Worm (Caenorhabditis elegans): Measurements from ENCODE around the gene Y54F10BM.12.
A peak's percentile ranks its signal among the peaks of the same experiment; 100 is the strongest.

Gene Y54F10BM.12

ce11 chrIII:2349956-2350355 is 20.5 kb upstream of the Y54F10BM.12 start:
- TF ChIP-seq zip-8 (tag; optimal IDR thresholded peaks at IDR 0.05) (no peak), snpc-4 (tag; optimal IDR thresholded peaks at IDR 0.05) (no peak), sem-2 (GFP tag; optimal IDR thresholded peaks at IDR 0.05) (no peak), bed-3 (GFP tag; optimal IDR thresholded peaks at IDR 0.05) (no peak), mab-5 (tag; optimal IDR thresholded peaks at IDR 0.05) (no peak)

DNA sequence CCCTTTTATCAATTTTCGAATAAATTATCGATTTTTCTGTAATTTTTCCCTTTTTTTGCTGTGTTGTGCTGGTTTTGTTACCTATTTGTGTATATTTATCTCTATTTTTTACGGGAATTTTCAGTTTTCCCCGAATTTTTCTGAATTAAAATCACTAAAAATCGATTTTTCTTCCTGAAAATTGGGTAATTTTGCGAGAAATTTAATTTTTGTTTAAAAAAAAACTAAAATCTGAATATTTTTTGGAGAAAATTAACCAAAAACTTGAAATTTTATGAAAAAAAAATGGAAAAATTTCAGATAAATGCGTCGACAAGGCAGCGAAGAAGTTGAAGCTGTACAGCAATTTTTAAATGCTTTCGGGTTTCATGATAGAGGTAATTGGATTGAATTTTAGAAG is 17.8 kb upstream of the Y54F10BM.12 start, which contains the start of gene gip-1:
Gene gip-1, plus strand, starts transcription at position 301 of the 400 bp plus-strand sequence.
- no peak for TF ChIP-seq elt-1 (tag; optimal IDR thresholded peaks at IDR 0.05; ENCODE audit: borderline replicate concordance, insufficient read depth)
- no peak for TF ChIP-seq ceh-43 (GFP tag; optimal IDR thresholded peaks at IDR 0.05)
- TF ChIP-seq bed-3 (GFP tag; optimal IDR thresholded peaks at IDR 0.05), result no peak
- no peak for TF ChIP-seq mls-2 (tag; optimal IDR thresholded peaks at IDR 0.05)
- TF ChIP-seq unc-39 (tag; optimal IDR thresholded peaks at IDR 0.05), result no peak

- no peak for TF ChIP-seq ceh-39 (tag; optimal IDR thresholded peaks at IDR 0.05)
- no peak for TF ChIP-seq pha-4 (tag; optimal IDR thresholded peaks at IDR 0.05)
- no peak for TF ChIP-seq bed-3 (GFP tag; optimal IDR thresholded peaks at IDR 0.05)
- no peak for TF ChIP-seq drap-1 (GFP tag; optimal IDR thresholded peaks at IDR 0.05)
- TF ChIP-seq nhr-76 (tag; optimal IDR thresholded peaks at IDR 0.05), result no peak
- no peak for TF ChIP-seq nhr-2 (tag; optimal IDR thresholded peaks at IDR 0.05)
- TF ChIP-seq elt-3 (tag; optimal IDR thresholded peaks at IDR 0.05), result no peak
Measured at ce11 chrIII:2343273-2343672, 13.8 kb upstream of the Y54F10BM.12 start, which contains the start of gene phf-5. Gene phf-5, plus strand, starts transcription at chrIII:2343573.

DNA sequence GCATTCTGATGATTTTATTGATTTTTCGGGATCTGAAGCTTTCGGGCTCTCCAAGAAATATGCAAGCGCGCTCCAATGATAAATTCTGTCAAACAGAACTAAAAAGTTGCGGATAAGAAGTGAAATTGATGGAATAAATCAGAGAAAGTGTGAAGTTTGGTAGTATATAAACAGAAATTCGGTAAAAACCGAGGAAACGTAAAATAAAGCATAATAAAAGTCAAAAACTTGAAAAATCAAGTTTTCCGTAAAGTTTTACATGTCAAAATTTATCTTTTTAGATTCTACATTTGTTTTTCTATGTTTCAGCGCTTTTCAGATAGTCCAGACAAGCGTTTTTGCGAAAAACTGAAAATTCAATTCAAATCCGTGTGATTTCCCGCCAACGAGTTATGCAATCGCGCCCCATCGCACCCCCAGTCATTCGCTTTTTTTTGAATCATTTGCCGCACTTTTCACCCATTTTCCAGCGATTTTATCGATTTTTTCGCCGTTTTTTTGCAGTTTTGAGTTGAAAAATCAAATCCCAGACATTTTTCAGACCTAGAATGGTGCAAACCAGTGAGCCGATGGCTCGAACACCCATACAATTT is 1.6 kb upstream of the Y54F10BM.12 start, which contains the start of the genes Y54F10BM.13 and ppm-1.D:
Gene Y54F10BM.13, minus strand, starts transcription at position 51 of the 593 bp plus-strand sequence.
Gene ppm-1.D, plus strand, starts transcription at position 540 of the 593 bp plus-strand sequence.
- TF ChIP-seq flh-1 (GFP tag; optimal IDR thresholded peaks at IDR 0.05), result no peak
- peak; percentile 44 for TF ChIP-seq lsy-2 (tag; optimal IDR thresholded peaks at IDR 0.05)
- TF ChIP-seq sptf-1 (tag; optimal IDR thresholded peaks at IDR 0.05), result peak; percentile 28

ce11 chrIII:2330389-2330788 is 910 bp upstream of the Y54F10BM.12 start:
- no peak for TF ChIP-seq unc-120 (tag; optimal IDR thresholded peaks at IDR 0.05; ENCODE audit: poor library complexity, severe bottlenecking)
- TF ChIP-seq lin-32 (GFP tag; optimal IDR thresholded peaks at IDR 0.05), result no peak
- TF ChIP-seq nhr-12 (tag; optimal IDR thresholded peaks at IDR 0.05), result no peak
- TF ChIP-seq zip-8 (tag; optimal IDR thresholded peaks at IDR 0.05), result no peak
- TF ChIP-seq unc-39 (tag; optimal IDR thresholded peaks at IDR 0.05), result no peak
- no peak for TF ChIP-seq ces-1 (GFP tag; optimal IDR thresholded peaks at IDR 0.05)
- no peak for TF ChIP-seq mab-5 (tag; optimal IDR thresholded peaks at IDR 0.05)
- no peak for TF ChIP-seq blmp-1 (tag; optimal IDR thresholded peaks at IDR 0.05)
- TF ChIP-seq snpc-4 (tag; optimal IDR thresholded peaks at IDR 0.05), result no peak
- no peak for TF ChIP-seq lsy-2 (tag; optimal IDR thresholded peaks at IDR 0.05)
- no peak for TF ChIP-seq mep-1 (tag; optimal IDR thresholded peaks at IDR 0.05)
- no peak for TF ChIP-seq flh-1 (GFP tag; optimal IDR thresholded peaks at IDR 0.05)
- no peak for TF ChIP-seq elt-3 (tag; optimal IDR thresholded peaks at IDR 0.05)

- TF ChIP-seq drap-1 (GFP tag; optimal IDR thresholded peaks at IDR 0.05) (no peak), nhr-2 (tag; optimal IDR thresholded peaks at IDR 0.05) (no peak), pha-4 (tag; optimal IDR thresholded peaks at IDR 0.05) (no peak), unc-62 (GFP tag; optimal IDR thresholded peaks at IDR 0.05) (no peak), M03D4.4 (tag; optimal IDR thresholded peaks at IDR 0.05) (no peak), hlh-1 (tag; optimal IDR thresholded peaks at IDR 0.05) (no peak), ceh-43 (GFP tag; optimal IDR thresholded peaks at IDR 0.05) (no peak), mab-5 (tag; optimal IDR thresholded peaks at IDR 0.05) (no peak), lin-32 (GFP tag; optimal IDR thresholded peaks at IDR 0.05) (no peak), zip-8 (tag; optimal IDR thresholded peaks at IDR 0.05) (no peak), elt-3 (tag; optimal IDR thresholded peaks at IDR 0.05) (no peak)
Measured at ce11 chrIII:2328612-2329011, 867 bp downstream of the Y54F10BM.12 start.

DNA sequence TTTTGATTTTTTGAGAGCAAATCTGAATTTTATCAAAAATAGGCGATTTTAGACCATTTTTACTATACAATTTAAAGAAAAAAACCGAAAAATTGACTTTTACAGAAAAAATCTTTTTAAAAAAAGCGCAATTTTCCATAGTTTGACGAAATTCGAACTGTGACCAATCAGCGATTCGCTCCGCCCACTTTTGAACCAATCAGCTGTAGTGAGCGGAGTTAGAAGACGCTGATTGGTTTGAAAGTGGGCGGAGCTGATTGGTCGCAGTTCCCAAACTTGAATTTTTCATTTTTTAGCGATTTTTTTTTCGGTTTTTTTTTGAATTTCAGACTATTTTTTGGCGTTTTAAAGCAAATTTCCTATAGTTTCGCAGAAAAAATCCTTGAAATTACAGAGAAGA is 4.8 kb downstream of the Y54F10BM.12 start:
- TF ChIP-seq lin-13 (tag; optimal IDR thresholded peaks at IDR 0.05) (no peak), lsy-2 (tag; optimal IDR thresholded peaks at IDR 0.05) (no peak), nhr-2 (tag; optimal IDR thresholded peaks at IDR 0.05) (no peak), mab-5 (tag; optimal IDR thresholded peaks at IDR 0.05) (no peak), pha-4 (tag; optimal IDR thresholded peaks at IDR 0.05) (no peak), elt-1 (tag; optimal IDR thresholded peaks at IDR 0.05; ENCODE audit: borderline replicate concordance, insufficient read depth) (no peak), ceh-83 (GFP tag; optimal IDR thresholded peaks at IDR 0.05) (no peak)
